Worm (Caenorhabditis elegans) whole organism, mixed stage, embryonic: ENCODE results near the gene cdf-2.

Experiments used
- M03D4.4 ChIP-seq: sonication (generic microtip); optimal IDR thresholded peaks from 2 replicates; lab custom pipeline; 2017; ENCODE audit warnings: mild to moderate bottlenecking, missing genetic modification characterization, missing compliant biosample characterization
- bed-3 ChIP-seq: fragments of 200-800 bp; sonication (Bioruptor generic); optimal IDR thresholded peaks from 3 replicates; lab custom pipeline; 2018; ENCODE audit warnings: mild to moderate bottlenecking, missing genetic modification characterization, moderate library complexity, missing compliant biosample characterization
- blmp-1 ChIP-seq: fragments of 150-350 bp; optimal IDR thresholded peaks from 2 replicates; lab custom pipeline; 2014; ENCODE audit warnings: missing biosample characterization, missing genetic modification characterization
- ceh-39 ChIP-seq: fragments of 150-350 bp; optimal IDR thresholded peaks from 2 replicates; lab custom pipeline; 2014; ENCODE audit warnings: missing biosample characterization, missing genetic modification characterization
- ceh-43 ChIP-seq: fragments of 200-800 bp; sonication (Bioruptor generic); optimal IDR thresholded peaks from 2 replicates; lab custom pipeline; 2018; ENCODE audit warnings: mild to moderate bottlenecking, missing genetic modification characterization, moderate library complexity, missing compliant biosample characterization
- ceh-83 ChIP-seq: fragments of 200-800 bp; sonication (Bioruptor generic); optimal IDR thresholded peaks from 2 replicates; lab custom pipeline; 2018; ENCODE audit warnings: mild to moderate bottlenecking, missing genetic modification characterization, missing compliant biosample characterization
- ces-1 ChIP-seq: fragments of 150-350 bp; optimal IDR thresholded peaks from 2 replicates; lab custom pipeline; 2014; ENCODE audit warnings: missing biosample characterization, missing genetic modification reagents, missing genetic modification characterization
- cnd-1 ChIP-seq: fragments of 200-800 bp; sonication (Bioruptor generic); optimal IDR thresholded peaks from 2 replicates; lab custom pipeline; 2018; ENCODE audit warnings: mild to moderate bottlenecking, missing genetic modification characterization, missing compliant biosample characterization
- drap-1 ChIP-seq: fragments of 200-800 bp; sonication (Bioruptor generic); optimal IDR thresholded peaks from 3 replicates; lab custom pipeline; 2018; ENCODE audit warnings: mild to moderate bottlenecking, missing genetic modification characterization, missing compliant biosample characterization
- elt-1 ChIP-seq: sonication (generic microtip); optimal IDR thresholded peaks from 2 replicates; lab custom pipeline; 2017; ENCODE audit warnings: missing genetic modification characterization, mild to moderate bottlenecking, missing compliant biosample characterization, antibody characterized with exemption, moderate library complexity, borderline replicate concordance; ENCODE audit not compliant: insufficient read depth
- flh-1 ChIP-seq: fragments of 200-800 bp; sonication (Bioruptor generic); optimal IDR thresholded peaks from 2 replicates; lab custom pipeline; 2018; ENCODE audit warnings: mild to moderate bottlenecking, missing genetic modification characterization, moderate library complexity, missing compliant biosample characterization
- lin-13 ChIP-seq: fragments of 150-350 bp; optimal IDR thresholded peaks from 2 replicates; lab custom pipeline; 2014; ENCODE audit warnings: missing biosample characterization, missing genetic modification characterization
- lin-32 ChIP-seq: fragments of 200-800 bp; sonication (Bioruptor generic); optimal IDR thresholded peaks from 2 replicates; lab custom pipeline; 2018; ENCODE audit warnings: mild to moderate bottlenecking, missing genetic modification characterization, missing compliant biosample characterization
- lsy-2 ChIP-seq: fragments of 150-350 bp; optimal IDR thresholded peaks from 2 replicates; lab custom pipeline; 2014; ENCODE audit warnings: missing biosample characterization, missing genetic modification characterization
- mab-5 ChIP-seq: fragments of 150-350 bp; optimal IDR thresholded peaks from 2 replicates; lab custom pipeline; 2014; ENCODE audit warnings: missing biosample characterization, missing genetic modification characterization
- mep-1 ChIP-seq: fragments of 150-350 bp; optimal IDR thresholded peaks from 2 replicates; lab custom pipeline; 2017; ENCODE audit warnings: missing biosample characterization, missing genetic modification reagents, missing genetic modification characterization, inconsistent platforms
- mls-2 ChIP-seq: sonication (generic microtip); optimal IDR thresholded peaks from 2 replicates; lab custom pipeline; 2016; ENCODE audit warnings: mild to moderate bottlenecking, missing genetic modification characterization, moderate library complexity, missing compliant biosample characterization
- nhr-12 ChIP-seq: fragments of 150-350 bp; optimal IDR thresholded peaks from 2 replicates; lab custom pipeline; 2014; ENCODE audit warnings: missing biosample characterization, missing genetic modification characterization
- nhr-237 ChIP-seq: fragments of 150-350 bp; optimal IDR thresholded peaks from 2 replicates; lab custom pipeline; 2014; ENCODE audit warnings: missing biosample characterization, missing genetic modification characterization
- nhr-76 ChIP-seq: sonication (generic microtip); optimal IDR thresholded peaks from 2 replicates; lab custom pipeline; 2017; ENCODE audit warnings: missing biosample characterization, missing genetic modification characterization
- pha-4 ChIP-seq: fragments of 150-350 bp; optimal IDR thresholded peaks from 2 replicates; lab custom pipeline; 2018; ENCODE audit warnings: missing biosample characterization, missing genetic modification reagents, missing genetic modification characterization
- sem-2 ChIP-seq: fragments of 200-800 bp; sonication (Bioruptor generic); optimal IDR thresholded peaks from 2 replicates; lab custom pipeline; 2018; ENCODE audit warnings: mild to moderate bottlenecking, missing genetic modification characterization, missing compliant biosample characterization
- snpc-4 ChIP-seq: fragments of 150-350 bp; optimal IDR thresholded peaks from 2 replicates; lab custom pipeline; 2014; ENCODE audit warnings: missing biosample characterization, missing genetic modification characterization
- sptf-1 ChIP-seq: sonication (generic microtip); optimal IDR thresholded peaks from 2 replicates; lab custom pipeline; 2017; ENCODE audit warnings: mild to moderate bottlenecking, missing genetic modification characterization, moderate library complexity, missing compliant biosample characterization
- tbx-8 ChIP-seq: fragments of 200-800 bp; sonication (Bioruptor generic); optimal IDR thresholded peaks from 2 replicates; lab custom pipeline; 2018; ENCODE audit warnings: mild to moderate bottlenecking, missing genetic modification characterization, moderate library complexity, missing compliant biosample characterization
- unc-120 ChIP-seq: sonication (generic microtip); optimal IDR thresholded peaks from 2 replicates; lab custom pipeline; 2017; ENCODE audit warnings: missing genetic modification characterization, missing compliant biosample characterization; ENCODE audit not compliant: poor library complexity, severe bottlenecking
- unc-39 ChIP-seq: fragments of 150-350 bp; optimal IDR thresholded peaks from 2 replicates; lab custom pipeline; 2014; ENCODE audit warnings: missing biosample characterization, missing genetic modification characterization
- unc-62 ChIP-seq: fragments of 150-350 bp; optimal IDR thresholded peaks from 2 replicates; lab custom pipeline; 2014; ENCODE audit warnings: missing biosample characterization, missing genetic modification reagents, missing genetic modification characterization
- zip-8 ChIP-seq: fragments of 150-350 bp; optimal IDR thresholded peaks from 2 replicates; lab custom pipeline; 2014; ENCODE audit warnings: missing biosample characterization, missing genetic modification characterization
- ztf-11 ChIP-seq: fragments of 150-350 bp; optimal IDR thresholded peaks from 2 replicates; lab custom pipeline; 2014; ENCODE audit warnings: missing biosample characterization, missing genetic modification characterization

cdf-2 gene

DNA sequence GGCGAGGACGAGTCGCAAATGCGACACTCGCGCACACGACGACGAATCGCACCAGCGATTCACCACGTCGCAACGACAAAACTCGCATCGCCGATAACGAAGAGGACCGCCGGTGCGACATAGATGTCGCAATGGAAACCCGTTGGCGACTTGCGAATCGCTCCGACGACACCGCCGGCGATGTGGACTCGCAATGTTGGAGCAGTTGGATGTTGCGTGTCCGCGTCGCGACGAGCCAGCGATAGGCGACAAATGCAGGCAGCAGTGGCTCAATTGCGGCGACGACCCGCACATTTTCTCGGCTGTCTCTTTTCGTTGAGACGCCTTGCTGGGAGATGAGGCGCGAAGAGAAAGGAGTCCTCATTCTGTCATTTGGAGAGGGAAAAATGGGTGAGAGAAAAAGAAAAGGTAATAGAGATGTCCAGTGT, 14.6 kb downstream of the cdf-2 start:
- TF ChIP-seq ceh-43 = no peak
- peak; percentile 47 for TF ChIP-seq sptf-1
- no peak for TF ChIP-seq snpc-4 (tag; lab: Kevin White, UChicago)
- TF ChIP-seq blmp-1 (tag; lab: Kevin White, UChicago) = no peak
- peak; percentile 31 for TF ChIP-seq ces-1 (GFP tag; lab: Kevin White, UChicago)
- no peak for TF ChIP-seq unc-39
- peak; percentile 37 for TF ChIP-seq unc-62 (GFP tag; lab: Kevin White, UChicago)
- TF ChIP-seq bed-3 = no peak
- TF ChIP-seq cnd-1 = peak; percentile 51
- TF ChIP-seq ceh-39 (tag; lab: Kevin White, UChicago) = no peak
- peak; percentile 20 for TF ChIP-seq lin-32 (GFP tag; lab: Kevin White, UChicago)
- no peak for TF ChIP-seq mep-1 (tag; lab: Kevin White, UChicago)
- TF ChIP-seq lsy-2 (tag; lab: Kevin White, UChicago) = no peak
- peak; percentile 64 for TF ChIP-seq drap-1 (GFP tag; lab: Kevin White, UChicago)
- no peak for TF ChIP-seq nhr-12 (tag; lab: Kevin White, UChicago)
- TF ChIP-seq sem-2 (GFP tag; lab: Kevin White, UChicago) = peak; percentile 8
- peak; percentile 86 for TF ChIP-seq mls-2 (tag; lab: Kevin White, UChicago)
- TF ChIP-seq mab-5 (tag; lab: Kevin White, UChicago) = no peak
- TF ChIP-seq ceh-83 (GFP tag; lab: Kevin White, UChicago) = no peak
- peak; percentile 40 for TF ChIP-seq unc-120 (tag; lab: Kevin White, UChicago)
- peak; percentile 18 for TF ChIP-seq flh-1 (GFP tag; lab: Kevin White, UChicago)
- peak; percentile 54 for TF ChIP-seq M03D4.4 (tag; lab: Kevin White, UChicago)
- TF ChIP-seq ztf-11 (tag; lab: Kevin White, UChicago) = peak; percentile 13
- TF ChIP-seq lin-13 = peak; percentile 4
- no peak for TF ChIP-seq elt-1
- TF ChIP-seq, all 35 proteins: peak for 13

DNA sequence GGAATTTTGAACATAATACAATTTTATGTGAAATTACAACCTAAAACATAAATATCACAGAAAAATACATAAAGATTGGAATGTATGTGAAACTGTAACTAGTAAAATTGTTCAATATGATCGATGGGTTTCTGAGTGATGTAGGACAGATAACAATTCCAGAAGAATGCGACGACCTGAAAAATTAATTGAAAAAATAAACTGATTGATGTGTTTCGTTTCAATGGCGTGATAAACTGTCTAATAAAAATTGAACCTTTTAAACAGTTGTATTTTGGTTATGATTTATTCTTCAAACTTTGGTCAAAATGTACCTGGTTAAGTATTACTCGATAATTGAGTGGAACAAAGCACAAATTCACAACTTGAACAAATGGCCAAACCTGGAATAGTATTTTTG, 15.5 kb downstream of the cdf-2 start:
- TF ChIP-seq tbx-8 (GFP tag; lab: Kevin White, UChicago) = no peak
- TF ChIP-seq ces-1 (GFP tag; lab: Kevin White, UChicago) = no peak
- TF ChIP-seq M03D4.4 (tag; lab: Kevin White, UChicago) = no peak
- TF ChIP-seq ceh-39 (tag; lab: Kevin White, UChicago) = no peak
- TF ChIP-seq nhr-12 (tag; lab: Kevin White, UChicago) = no peak

DNA sequence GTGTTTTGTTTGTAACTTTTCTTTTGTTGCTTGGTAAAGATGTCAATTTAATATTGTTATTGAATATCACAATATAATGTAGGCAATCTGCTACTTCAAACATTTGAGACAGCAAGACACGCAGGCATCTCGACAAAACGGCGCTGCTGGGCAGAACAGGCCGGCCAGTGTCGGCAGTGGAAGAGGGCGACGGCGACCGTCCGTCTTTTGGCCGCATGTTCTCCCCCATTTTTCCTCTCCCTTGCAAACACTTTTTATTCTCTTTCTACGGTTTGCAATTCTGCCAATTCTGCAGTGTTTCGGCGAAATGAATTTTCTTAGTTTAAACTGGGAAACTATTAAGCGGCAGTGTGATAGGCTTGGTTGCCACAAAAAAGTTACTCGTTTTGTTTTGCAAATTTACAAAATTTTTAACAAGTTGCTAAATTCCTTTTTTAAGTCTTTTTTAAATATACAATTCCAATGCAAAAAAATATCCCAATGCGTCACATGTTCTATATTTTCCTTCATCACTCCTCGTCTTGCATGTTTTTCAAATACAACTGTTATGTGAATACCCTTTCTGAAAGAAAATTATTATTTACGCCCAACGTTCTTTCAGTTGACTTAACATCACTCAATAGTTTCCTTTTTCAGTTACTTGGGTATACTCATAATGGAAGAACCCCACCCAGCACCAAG, 17.3 kb downstream of the cdf-2 start, which contains the start of gene T18D3.6:
Gene T18D3.6, plus strand, starts transcription at position 631 of the 681 bp plus-strand sequence.
- TF ChIP-seq ceh-83 (GFP tag; lab: Kevin White, UChicago) (no peak), ceh-43 (no peak), pha-4 (no peak), unc-62 (GFP tag; lab: Kevin White, UChicago) (no peak), nhr-237 (tag; lab: Kevin White, UChicago) (no peak), drap-1 (GFP tag; lab: Kevin White, UChicago) (no peak), mls-2 (tag; lab: Kevin White, UChicago) (no peak), unc-120 (tag; lab: Kevin White, UChicago) (no peak), snpc-4 (tag; lab: Kevin White, UChicago) (no peak), nhr-76 (tag; lab: Kevin White, UChicago) (no peak), M03D4.4 (tag; lab: Kevin White, UChicago) (no peak), zip-8 (tag; lab: Kevin White, UChicago) (no peak), mab-5 (tag; lab: Kevin White, UChicago) (no peak), blmp-1 (tag; lab: Kevin White, UChicago) (no peak)

DNA sequence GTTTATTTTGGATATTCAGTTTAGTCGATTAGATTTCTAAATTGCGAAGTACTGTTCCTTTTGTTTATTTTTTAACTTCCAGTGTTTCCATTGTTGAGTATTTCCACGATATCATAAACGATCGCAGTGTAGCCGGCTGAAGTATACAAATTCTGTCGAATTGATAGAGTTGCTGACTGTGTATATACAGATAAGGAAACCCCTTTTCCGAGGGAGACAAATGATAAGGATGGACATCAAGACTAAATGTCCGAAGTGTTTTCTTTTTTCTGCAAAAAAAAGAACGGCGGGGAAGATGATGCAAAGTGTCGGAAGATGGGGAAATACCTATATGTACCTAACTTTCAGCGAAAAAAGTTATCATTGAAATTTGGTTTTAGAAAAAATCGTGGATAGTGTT, 20.1 kb downstream of the cdf-2 start:
- TF ChIP-seq unc-39 (no peak), blmp-1 (tag; lab: Kevin White, UChicago) (no peak), lsy-2 (tag; lab: Kevin White, UChicago) (no peak), nhr-12 (tag; lab: Kevin White, UChicago) (no peak)

DNA sequence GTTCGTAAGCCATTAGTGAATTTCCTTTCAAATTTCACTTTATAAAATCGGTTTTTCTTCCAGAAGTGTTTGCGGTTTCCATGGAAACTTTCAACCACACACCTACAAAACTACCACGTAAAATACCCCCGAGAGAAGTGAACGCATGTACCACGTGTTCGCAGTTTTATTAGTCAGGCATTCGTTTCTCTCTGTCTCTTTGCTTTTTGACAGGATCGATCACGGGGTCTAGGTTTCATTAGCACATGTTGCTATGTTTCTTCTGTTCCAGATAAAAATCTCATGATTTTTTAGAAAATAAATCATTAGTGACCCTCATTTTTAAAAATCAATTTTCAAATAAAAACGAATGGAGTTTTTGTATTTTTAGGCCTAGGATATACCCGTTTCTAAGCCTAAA, 22.3 kb downstream of the cdf-2 start:
- TF ChIP-seq blmp-1 (tag; lab: Kevin White, UChicago) = no peak
- TF ChIP-seq elt-1 = no peak
- no peak for TF ChIP-seq flh-1 (GFP tag; lab: Kevin White, UChicago)
- TF ChIP-seq, all 35 proteins: peak for 0
